Worm (Caenorhabditis elegans) whole organism, L2 larva: ENCODE results near the gene alh-7.

Source experiments
- C34F6.9 ChIP-seq: fragments of 150-350 bp; optimal IDR thresholded peaks from 2 replicates; lab custom pipeline; 2014; ENCODE audit warnings: missing biosample characterization, missing genetic modification characterization
- F13H6.1 ChIP-seq: sonication (generic microtip); optimal IDR thresholded peaks from 2 replicates; lab custom pipeline; 2016; ENCODE audit warnings: missing genetic modification characterization, missing compliant biosample characterization
- R02D3.7 ChIP-seq: fragments of 150-350 bp; optimal IDR thresholded peaks from 2 replicates; lab custom pipeline; 2014; ENCODE audit warnings: missing biosample characterization, missing genetic modification characterization
- Y55F3AM.14 ChIP-seq: fragments of 200-800 bp; sonication (Bioruptor generic); optimal IDR thresholded peaks from 2 replicates; lab custom pipeline; 2018; ENCODE audit warnings: mild to moderate bottlenecking, missing genetic modification characterization, missing compliant biosample characterization
- alr-1 ChIP-seq: fragments of 150-350 bp; optimal IDR thresholded peaks from 2 replicates; lab custom pipeline; 2014; ENCODE audit warnings: missing biosample characterization, missing genetic modification characterization
- ama-1 ChIP-seq: fragments of 150-350 bp; optimal IDR thresholded peaks from 2 replicates; lab custom pipeline; 2018; ENCODE audit warnings: inconsistent platforms
- blmp-1 ChIP-seq: sonication (generic microtip); optimal IDR thresholded peaks from 2 replicates; lab custom pipeline; 2017; ENCODE audit warnings: missing genetic modification characterization, mild to moderate bottlenecking, missing compliant biosample characterization, antibody characterized with exemption, moderate library complexity; ENCODE audit not compliant: insufficient read depth
- ceh-16 ChIP-seq: fragments of 150-350 bp; optimal IDR thresholded peaks from 2 replicates; lab custom pipeline; 2014; ENCODE audit warnings: missing biosample characterization, missing genetic modification characterization
- ceh-82 ChIP-seq: fragments of 150-350 bp; optimal IDR thresholded peaks from 2 replicates; lab custom pipeline; 2014; ENCODE audit warnings: missing biosample characterization, missing genetic modification characterization
- dmd-4 ChIP-seq: sonication (generic microtip); optimal IDR thresholded peaks from 2 replicates; lab custom pipeline; 2017; ENCODE audit warnings: missing biosample characterization, missing genetic modification characterization
- elt-3 ChIP-seq: sonication (generic microtip); optimal IDR thresholded peaks from 2 replicates; lab custom pipeline; 2017; ENCODE audit warnings: missing biosample characterization, missing genetic modification characterization
- fos-1 ChIP-seq: fragments of 150-350 bp; optimal IDR thresholded peaks from 2 replicates; lab custom pipeline; 2014; ENCODE audit warnings: missing biosample characterization, missing genetic modification characterization
- gmeb-1 ChIP-seq: fragments of 150-350 bp; optimal IDR thresholded peaks from 2 replicates; lab custom pipeline; 2014; ENCODE audit warnings: missing biosample characterization, missing genetic modification characterization
- lin-11 ChIP-seq: fragments of 150-350 bp; sonication (generic microtip); optimal IDR thresholded peaks from 2 replicates; lab custom pipeline; 2014; ENCODE audit warnings: missing biosample characterization, missing genetic modification characterization, inconsistent platforms, mixed read lengths
- lin-39 ChIP-seq: fragments of 150-350 bp; optimal IDR thresholded peaks from 2 replicates; lab custom pipeline; 2014; ENCODE audit warnings: missing biosample characterization, missing genetic modification reagents, missing genetic modification characterization
- lsy-2 ChIP-seq, 2 experiments: fragments of 150-350 bp in 1 of 2; sonication (generic microtip) in 1 of 2; optimal IDR thresholded peaks; 2 replicates each; lab custom pipeline; 2014 to 2017; ENCODE audit warnings: missing biosample characterization in 2 of 2, missing genetic modification characterization in 2 of 2
- mab-5 ChIP-seq: fragments of 150-350 bp; optimal IDR thresholded peaks from 2 replicates; lab custom pipeline; 2014; ENCODE audit warnings: missing biosample characterization, missing genetic modification characterization
- mdl-1 ChIP-seq, 2 experiments: fragments of 150-350 bp in 1 of 2; sonication (generic microtip) in 1 of 2; optimal IDR thresholded peaks; 2 replicates each; lab custom pipeline; 2017; ENCODE audit warnings: missing biosample characterization in 2 of 2, missing genetic modification characterization in 2 of 2
- nhr-10 ChIP-seq: sonication (generic microtip); optimal IDR thresholded peaks from 2 replicates; lab custom pipeline; 2017; ENCODE audit warnings: missing biosample characterization, missing genetic modification characterization
- nhr-21 ChIP-seq: fragments of 150-350 bp; optimal IDR thresholded peaks from 2 replicates; lab custom pipeline; 2014; ENCODE audit warnings: missing biosample characterization, missing genetic modification characterization
- nhr-237 ChIP-seq: fragments of 150-350 bp; optimal IDR thresholded peaks from 2 replicates; lab custom pipeline; 2014; ENCODE audit warnings: missing biosample characterization, missing genetic modification characterization
- nhr-25 ChIP-seq: fragments of 150-350 bp; sonication (generic microtip); optimal IDR thresholded peaks from 3 replicates; lab custom pipeline; 2014; ENCODE audit warnings: missing biosample characterization, missing genetic modification characterization
- nhr-6 ChIP-seq: fragments of 150-350 bp; optimal IDR thresholded peaks from 2 replicates; lab custom pipeline; 2014; ENCODE audit warnings: missing biosample characterization, missing genetic modification characterization
- nhr-77 ChIP-seq: fragments of 150-350 bp; optimal IDR thresholded peaks from 2 replicates; lab custom pipeline; 2014; ENCODE audit warnings: missing biosample characterization, missing genetic modification characterization
- sem-4 ChIP-seq: fragments of 150-350 bp; optimal IDR thresholded peaks from 2 replicates; lab custom pipeline; 2014; ENCODE audit warnings: missing biosample characterization, missing genetic modification reagents, missing genetic modification characterization
- sma-3 ChIP-seq: sonication (generic microtip); optimal IDR thresholded peaks from 2 replicates; lab custom pipeline; 2016; ENCODE audit warnings: missing genetic modification reagents, missing genetic modification characterization, missing compliant biosample characterization
- sma-9 ChIP-seq, 2 experiments: fragments of 150-350 bp in 1 of 2; sonication (generic microtip) in 1 of 2; optimal IDR thresholded peaks; 2 replicates each; lab custom pipeline; 2014 to 2016; ENCODE audit warnings: missing genetic modification characterization in 2 of 2, mild to moderate bottlenecking in 1 of 2, missing biosample characterization in 1 of 2, missing compliant biosample characterization in 1 of 2, missing genetic modification reagents in 1 of 2, moderate library complexity in 1 of 2
- snpc-4 ChIP-seq: fragments of 150-350 bp; optimal IDR thresholded peaks from 2 replicates; lab custom pipeline; 2014; ENCODE audit warnings: missing biosample characterization, missing genetic modification characterization
- unc-39 ChIP-seq: fragments of 150-350 bp; optimal IDR thresholded peaks from 2 replicates; lab custom pipeline; 2014; ENCODE audit warnings: missing biosample characterization, missing genetic modification characterization
- unc-55 ChIP-seq: fragments of 150-350 bp; sonication (generic microtip); optimal IDR thresholded peaks from 3 replicates; lab custom pipeline; 2014; ENCODE audit warnings: missing biosample characterization, missing genetic modification reagents, missing genetic modification characterization
- ztf-1 ChIP-seq: fragments of 200-800 bp; sonication (Bioruptor generic); conservative IDR thresholded peaks from 2 replicates; pipeline ENCODE4 v1.3.6; 2022; ENCODE audit warnings: missing genetic modification characterization, missing compliant biosample characterization
- ztf-11 ChIP-seq: sonication (generic microtip); optimal IDR thresholded peaks from 2 replicates; lab custom pipeline; 2017; ENCODE audit warnings: missing biosample characterization, missing genetic modification characterization
- ztf-4 ChIP-seq: fragments of 150-350 bp; optimal IDR thresholded peaks from 2 replicates; lab custom pipeline; 2014; ENCODE audit warnings: missing biosample characterization, missing genetic modification characterization

Gene alh-7

DNA sequence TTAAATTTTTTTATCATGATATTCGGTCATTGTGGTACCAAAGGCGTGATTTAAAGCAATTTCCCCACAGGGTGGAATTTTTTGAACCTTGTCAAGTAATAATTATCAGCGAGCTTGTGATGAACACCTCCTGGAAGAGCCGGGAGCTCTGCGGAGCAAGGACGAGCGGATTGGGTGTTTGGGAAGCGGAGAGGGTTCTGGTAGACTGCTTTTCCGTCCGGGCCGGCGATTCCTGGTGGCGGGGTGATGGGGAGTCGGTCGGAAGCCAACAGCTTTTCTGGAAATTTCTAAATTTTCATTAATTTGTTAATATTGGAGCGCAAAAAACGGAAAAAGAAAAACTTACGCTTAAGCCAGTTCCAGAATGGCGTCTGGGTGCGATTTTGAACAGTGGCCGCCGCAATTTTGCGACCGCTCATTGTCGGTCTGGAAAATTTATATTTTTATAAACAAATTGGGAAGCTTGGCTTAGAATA lies 2.6 kb upstream of the alh-7 start, which contains the start of gene ndua-7:
TSS of gene ndua-7 (minus strand) at position 426 of the 476 bp plus-strand sequence.
- TF ChIP-seq Y55F3AM.14: no peak
- no peak for TF ChIP-seq elt-3 (tag; lab: Kevin White, UChicago)
- TF ChIP-seq ama-1 (lab: Kevin White, UChicago): no peak
- TF ChIP-seq gmeb-1 (tag; lab: Kevin White, UChicago): no peak
- TF ChIP-seq nhr-21 (tag; lab: Kevin White, UChicago): no peak
- TF ChIP-seq sem-4 (tag; lab: Kevin White, UChicago): no peak
- no peak for TF ChIP-seq snpc-4 (tag; lab: Kevin White, UChicago)

DNA sequence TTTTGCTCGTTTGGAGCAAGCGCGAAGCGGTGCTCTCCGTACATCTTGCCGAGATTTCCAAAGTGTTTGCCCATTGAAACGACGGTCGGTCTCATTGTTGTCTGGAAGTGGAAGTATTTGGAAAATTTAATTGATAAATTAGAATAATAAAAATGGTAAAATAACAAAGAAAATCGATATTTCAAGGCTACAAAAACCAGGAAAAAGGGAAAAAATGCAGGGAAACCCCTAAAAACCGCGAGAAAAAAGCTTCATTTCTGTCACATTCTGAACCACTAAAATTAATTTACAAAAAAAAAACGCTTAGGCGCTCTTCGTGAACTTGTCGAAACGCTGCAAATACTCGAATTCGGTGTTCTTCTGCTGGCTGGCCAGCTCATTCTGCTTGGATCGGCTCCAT lies 1.4 kb upstream of the alh-7 start, which contains the start of gene F45H10.2:
TSS of gene F45H10.2 (minus strand) at position 101 of the 400 bp plus-strand sequence.
- no peak for TF ChIP-seq unc-39 (tag; lab: Kevin White, UChicago)
- TF ChIP-seq fos-1 (tag; lab: Kevin White, UChicago): no peak
- TF ChIP-seq ztf-4: no peak
- TF ChIP-seq lin-11 (tag; lab: Kevin White, UChicago): no peak
- no peak for TF ChIP-seq mab-5

DNA sequence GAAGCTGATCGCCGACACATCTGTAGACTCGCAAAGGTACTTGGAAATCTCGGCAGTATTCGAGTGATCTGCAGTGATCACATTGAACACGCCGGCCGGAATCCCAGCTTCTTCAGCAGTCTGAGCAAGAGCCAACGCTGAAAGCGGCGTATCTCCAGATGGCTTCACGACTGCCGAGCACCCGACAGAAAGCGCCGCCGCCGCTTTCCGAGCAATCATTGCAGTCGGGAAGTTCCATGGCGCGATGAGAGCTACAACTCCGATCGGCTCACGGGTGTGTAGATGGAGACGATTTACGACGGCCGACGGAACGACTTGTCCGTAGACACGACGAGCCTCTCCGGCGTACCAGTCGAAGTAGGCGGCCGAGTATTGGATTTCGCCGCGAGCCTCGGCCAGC lies 1.7 kb downstream of the alh-7 start:
- TF ChIP-seq ceh-82 (tag; lab: Kevin White, UChicago): no peak
- no peak for TF ChIP-seq ztf-11
- TF ChIP-seq R02D3.7 (tag; lab: Kevin White, UChicago): no peak
- TF ChIP-seq lin-39 (tag; lab: Kevin White, UChicago): no peak
- no peak for TF ChIP-seq ceh-16 (tag; lab: Kevin White, UChicago)
- no peak for TF ChIP-seq sma-3 (GFP tag; lab: Kevin White, UChicago)
- TF ChIP-seq lin-11 (tag; lab: Kevin White, UChicago): no peak
- TF ChIP-seq C34F6.9 (tag; lab: Kevin White, UChicago): no peak

DNA sequence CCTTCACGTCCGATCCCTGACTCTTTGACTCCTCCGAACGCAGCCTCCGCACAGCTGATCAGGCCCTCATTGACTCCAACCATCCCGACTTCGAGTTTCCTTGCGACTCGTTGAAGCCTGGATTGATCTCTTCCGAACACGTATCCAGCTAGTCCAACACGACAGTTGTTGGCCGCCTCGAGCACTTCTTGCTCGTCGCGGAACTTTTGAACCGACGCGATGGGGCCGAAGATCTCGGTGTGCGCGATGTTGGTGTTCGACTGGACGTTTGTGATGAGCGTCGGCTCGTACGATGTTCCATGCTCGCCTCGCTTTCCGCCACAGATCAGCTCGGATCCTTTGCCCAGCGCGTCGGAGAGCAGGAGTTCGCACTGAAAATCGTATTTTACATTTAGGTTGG lies 4.0 kb downstream of the alh-7 start:
- no peak for TF ChIP-seq gmeb-1 (tag; lab: Kevin White, UChicago)

DNA sequence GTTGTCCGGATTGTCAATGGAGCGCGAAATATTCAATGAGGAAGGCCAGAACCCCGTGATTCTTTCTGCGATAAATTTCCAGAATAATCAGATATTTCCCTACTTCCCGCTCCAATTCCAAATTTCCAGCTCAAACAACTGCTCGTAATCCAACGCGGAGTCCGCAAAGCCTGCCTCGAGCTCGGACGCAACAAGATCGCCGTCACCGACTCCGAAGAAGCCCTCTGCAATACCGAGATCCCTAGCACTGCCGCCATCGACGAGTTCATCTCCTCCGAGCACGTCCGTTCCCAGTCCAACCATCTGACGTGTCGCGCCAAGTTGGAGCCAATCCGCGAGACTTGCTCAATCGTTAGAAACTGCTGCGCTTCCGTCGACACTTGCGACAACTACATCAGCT lies 6.5 kb downstream of the alh-7 start:
- no peak for TF ChIP-seq alr-1 (tag; lab: Kevin White, UChicago)
- TF ChIP-seq Y55F3AM.14: no peak
- no peak for TF ChIP-seq nhr-10
- TF ChIP-seq lsy-2 (tag; optimal IDR thresholded peaks at IDR 0.05; lab: Kevin White, UChicago): no peak
- TF ChIP-seq unc-55 (GFP tag; lab: Kevin White, UChicago): no peak
- no peak for TF ChIP-seq unc-39 (tag; lab: Kevin White, UChicago)
- TF ChIP-seq dmd-4 (tag; lab: Kevin White, UChicago): no peak
- TF ChIP-seq nhr-6 (tag; lab: Kevin White, UChicago): no peak
- no peak for TF ChIP-seq nhr-77 (tag; lab: Kevin White, UChicago)
- no peak for TF ChIP-seq sma-3 (GFP tag; lab: Kevin White, UChicago)
- TF ChIP-seq nhr-25 (tag; lab: Kevin White, UChicago): no peak
- TF ChIP-seq ztf-1 (GFP tag; lab: Robert Waterston, UW): no peak
- TF ChIP-seq nhr-237 (tag; lab: Kevin White, UChicago): no peak
- no peak for TF ChIP-seq F13H6.1 (tag; lab: Kevin White, UChicago)
- no peak for TF ChIP-seq sma-9 (GFP tag; optimal IDR thresholded peaks at IDR 0.05; lab: Kevin White, UChicago)
- no peak for TF ChIP-seq sma-9 (tag; optimal IDR thresholded peaks at IDR 0.05; lab: Kevin White, UChicago)
- no peak for TF ChIP-seq blmp-1
- TF ChIP-seq gmeb-1 (tag; lab: Kevin White, UChicago): no peak
- no peak for TF ChIP-seq R02D3.7 (tag; lab: Kevin White, UChicago)
- no peak for TF ChIP-seq snpc-4 (tag; lab: Kevin White, UChicago)
- TF ChIP-seq mdl-1 (tag; optimal IDR thresholded peaks at IDR 0.05; lab: Kevin White, UChicago): no peak
- TF ChIP-seq, all 48 proteins: peak for 0
